Worm (Caenorhabditis elegans): ENCODE results near the gene alr-1.

DNA sequence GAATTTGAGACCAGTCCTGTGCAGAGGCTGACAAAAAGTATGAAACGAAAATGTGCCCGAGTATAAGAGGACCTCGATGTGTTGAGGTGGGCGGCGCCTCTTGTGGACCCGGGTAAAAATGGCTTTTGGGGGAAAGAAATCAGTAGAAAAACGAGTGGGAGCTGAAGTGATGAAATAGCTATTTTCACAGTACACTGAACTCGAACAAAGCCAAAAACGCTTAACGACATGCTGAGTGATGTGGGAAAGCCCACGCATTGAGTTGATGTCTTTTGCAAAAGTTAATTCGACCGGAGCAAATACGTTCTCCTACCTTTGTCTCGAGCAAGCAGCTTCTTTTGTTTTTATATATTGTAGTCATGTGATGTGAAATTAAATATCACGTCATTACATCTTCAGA, 8.7 kb downstream of the alr-1 start, which contains the start of gene nlp-66:
- no peak for TF ChIP-seq ceh-9 (tag; optimal IDR thresholded peaks at IDR 0.05)
- no peak for TF ChIP-seq rnt-1 (tag; optimal IDR thresholded peaks at IDR 0.05)
- no peak for TF ChIP-seq ceh-2 (tag; optimal IDR thresholded peaks at IDR 0.05)
- TF ChIP-seq nhr-11 (tag; optimal IDR thresholded peaks at IDR 0.05) = no peak
- TF ChIP-seq C08G9.2 (tag; optimal IDR thresholded peaks at IDR 0.05) = no peak

Measured in whole organism, late embryonic.